Worm (Caenorhabditis elegans): Measurements from ENCODE around the gene E04D5.4.

The E04D5.4 gene

ce11 chrII:10470159-10470558 lies 30.1 kb downstream of the E04D5.4 start, which contains the start of gene clec-143:
Gene clec-143 (minus strand): TSS chrII:10470297.
- TF ChIP-seq zim-3 (tag; optimal IDR thresholded peaks at IDR 0.05) (no peak), ZK185.1 (tag; optimal IDR thresholded peaks at IDR 0.05; ENCODE audit: poor library complexity, severe bottlenecking) (no peak), F23B12.7 (tag; optimal IDR thresholded peaks at IDR 0.05; ENCODE audit: insufficient read depth) (no peak), nhr-80 (tag; optimal IDR thresholded peaks at IDR 0.05) (peak; percentile 61), sptf-2 (GFP tag; optimal IDR thresholded peaks at IDR 0.05) (no peak), ceh-27 (GFP tag; optimal IDR thresholded peaks at IDR 0.05) (no peak), lir-1 (GFP tag; conservative IDR thresholded peaks at IDR 0.05) (no peak), madf-6 (GFP tag; IDR thresholded peaks at IDR 0.05) (no peak)

DNA sequence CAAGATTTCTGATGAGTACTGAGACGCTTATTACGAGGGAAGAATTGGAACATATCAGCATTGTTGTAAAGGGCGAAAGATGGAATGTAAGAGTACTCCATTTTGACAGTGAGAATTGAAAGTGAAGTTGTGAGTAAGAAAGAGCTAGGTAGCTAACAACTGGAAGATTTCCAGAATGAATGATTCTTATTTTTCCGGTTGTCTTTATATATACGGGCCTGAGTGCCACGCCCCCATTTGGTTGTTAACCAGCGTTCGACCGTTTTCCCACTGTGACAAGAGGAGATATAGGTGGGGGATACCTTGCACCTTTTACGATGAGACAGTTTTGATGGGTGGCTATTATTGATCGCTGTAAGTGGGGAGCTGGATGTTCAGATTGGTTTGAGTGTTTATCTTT lies 31.2 kb downstream of the E04D5.4 start, which contains the start of gene ZK666.1:
Gene ZK666.1 (minus strand): TSS at position 101 of the 400 bp plus-strand sequence.
- no peak for TF ChIP-seq lsy-27 (tag; optimal IDR thresholded peaks at IDR 0.05; ENCODE audit: borderline replicate concordance, insufficient read depth)
- TF ChIP-seq nfyb-1 (GFP tag; IDR thresholded peaks at IDR 0.05): no peak
- TF ChIP-seq nhr-27 (tag; optimal IDR thresholded peaks at IDR 0.05): no peak
- no peak for TF ChIP-seq snpc-1.1 (tag; optimal IDR thresholded peaks at IDR 0.05; ENCODE audit: insufficient read depth)

- TF ChIP-seq F57C9.4 (tag; optimal IDR thresholded peaks at IDR 0.05) (no peak), F49E8.2 (tag; optimal IDR thresholded peaks at IDR 0.05; ENCODE audit: insufficient read depth) (no peak), Y79H2A.3 (GFP tag; conservative IDR thresholded peaks at IDR 0.05) (no peak), attf-5 (GFP tag; optimal IDR thresholded peaks at IDR 0.05) (no peak), gei-17 (GFP tag; optimal IDR thresholded peaks at IDR 0.05) (no peak), lag-1 (GFP tag; IDR thresholded peaks at IDR 0.05) (no peak), ekl-4 (GFP tag; IDR thresholded peaks at IDR 0.05) (no peak), nhr-80 (tag; optimal IDR thresholded peaks at IDR 0.05) (no peak), B0336.3 (GFP tag; IDR thresholded peaks at IDR 0.05) (no peak), rpc-1 (optimal IDR thresholded peaks at IDR 0.05) (no peak), rpc-1 (tag; optimal IDR thresholded peaks at IDR 0.05) (no peak)
Measured at ce11 chrII:10471790-10472189, 31.7 kb downstream of the E04D5.4 start, which contains the start of gene ZK666.2. Gene ZK666.2 (minus strand): TSS chrII:10471890.

DNA sequence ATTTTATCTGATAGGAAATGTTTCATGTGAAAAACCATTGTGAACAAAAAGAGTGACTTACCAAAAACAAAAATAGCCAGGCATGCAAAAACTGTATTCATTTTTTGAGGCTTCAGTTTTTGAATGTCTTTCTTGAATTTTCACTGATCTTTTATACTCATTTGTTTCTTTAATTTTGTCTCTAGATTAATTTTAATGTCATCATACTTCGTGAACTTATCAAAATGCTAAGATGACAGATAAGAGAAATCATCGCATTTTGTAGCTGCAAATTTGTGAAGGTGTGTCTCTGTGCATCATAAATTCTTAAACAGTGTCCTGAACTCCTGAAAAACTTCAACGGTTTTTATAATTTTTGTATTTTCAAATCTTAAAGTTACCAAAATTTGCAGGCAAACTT lies 36.0 kb downstream of the E04D5.4 start, which contains the start of gene clec-58:
Gene clec-58 (minus strand): TSS at position 101 of the 400 bp plus-strand sequence.
- TF ChIP-seq B0336.3 (GFP tag; IDR thresholded peaks at IDR 0.05) (no peak), ztf-28 (GFP tag; IDR thresholded peaks at IDR 0.05) (no peak), chd-7 (tag; optimal IDR thresholded peaks at IDR 0.05) (no peak), rcor-1 (GFP tag; IDR thresholded peaks at IDR 0.05) (no peak)

DNA sequence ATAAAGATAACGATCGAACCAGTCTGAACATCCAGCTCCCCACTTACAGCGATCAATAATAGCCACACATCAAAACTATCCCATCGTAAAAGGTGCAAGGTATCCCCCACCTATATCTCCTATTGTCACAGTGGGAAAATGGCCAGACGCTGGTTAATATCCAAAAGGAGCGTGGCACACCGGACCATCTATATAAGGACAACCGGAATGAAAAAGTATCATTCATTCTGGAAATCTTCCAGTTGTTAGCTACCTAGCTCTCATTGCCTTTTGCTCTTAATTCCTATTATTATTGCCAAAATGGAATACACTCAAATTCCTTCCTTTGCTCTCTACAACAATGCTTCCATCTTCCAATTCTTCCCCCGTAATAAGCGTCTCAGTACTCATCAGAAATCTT lies 36.9 kb downstream of the E04D5.4 start, which contains the start of gene ZK666.4:
Gene ZK666.4 (plus strand): TSS at position 301 of the 400 bp plus-strand sequence.
- no peak for TF ChIP-seq egrh-3 (GFP tag; IDR thresholded peaks at IDR 0.05)
- TF ChIP-seq lin-26 (GFP tag; IDR thresholded peaks at IDR 0.05): no peak
- TF ChIP-seq lag-1 (GFP tag; IDR thresholded peaks at IDR 0.05): no peak
- no peak for TF ChIP-seq nfya-2 (GFP tag; IDR thresholded peaks at IDR 0.05)
- no peak for TF ChIP-seq hmg-1.2 (GFP tag; IDR thresholded peaks at IDR 0.05)
- TF ChIP-seq snpc-3.4 (tag; optimal IDR thresholded peaks at IDR 0.05): no peak
- TF ChIP-seq mcd-1 (GFP tag; IDR thresholded peaks at IDR 0.05): no peak
- TF ChIP-seq ztf-22 (GFP tag; optimal IDR thresholded peaks at IDR 0.05): no peak
- no peak for TF ChIP-seq lin-40 (tag; optimal IDR thresholded peaks at IDR 0.05)
- TF ChIP-seq F23B12.7 (tag; optimal IDR thresholded peaks at IDR 0.05; ENCODE audit: insufficient read depth): no peak
- TF ChIP-seq B0261.1 (tag; optimal IDR thresholded peaks at IDR 0.05): no peak
- TF ChIP-seq lsy-27 (tag; optimal IDR thresholded peaks at IDR 0.05; ENCODE audit: borderline replicate concordance, insufficient read depth): no peak
